Worm (Caenorhabditis elegans) whole organism, mixed stage, embryonic: ENCODE measurements around the gene drap-1.
A peak's percentile ranks its signal among the peaks of the same experiment; 100 is the strongest.

Source experiments
- M03D4.4 ChIP-seq: sonication (generic microtip); optimal IDR thresholded peaks from 2 replicates; lab custom pipeline; 2017; ENCODE audit warnings: mild to moderate bottlenecking, missing genetic modification characterization, missing compliant biosample characterization
- bed-3 ChIP-seq: fragments of 200-800 bp; sonication (Bioruptor generic); optimal IDR thresholded peaks from 3 replicates; lab custom pipeline; 2018; ENCODE audit warnings: mild to moderate bottlenecking, missing genetic modification characterization, moderate library complexity, missing compliant biosample characterization
- blmp-1 ChIP-seq: fragments of 150-350 bp; optimal IDR thresholded peaks from 2 replicates; lab custom pipeline; 2014; ENCODE audit warnings: missing biosample characterization, missing genetic modification characterization
- ceh-39 ChIP-seq: fragments of 150-350 bp; optimal IDR thresholded peaks from 2 replicates; lab custom pipeline; 2014; ENCODE audit warnings: missing biosample characterization, missing genetic modification characterization
- ceh-43 ChIP-seq: fragments of 200-800 bp; sonication (Bioruptor generic); optimal IDR thresholded peaks from 2 replicates; lab custom pipeline; 2018; ENCODE audit warnings: mild to moderate bottlenecking, missing genetic modification characterization, moderate library complexity, missing compliant biosample characterization
- ceh-83 ChIP-seq: fragments of 200-800 bp; sonication (Bioruptor generic); optimal IDR thresholded peaks from 2 replicates; lab custom pipeline; 2018; ENCODE audit warnings: mild to moderate bottlenecking, missing genetic modification characterization, missing compliant biosample characterization
- cnd-1 ChIP-seq: fragments of 200-800 bp; sonication (Bioruptor generic); optimal IDR thresholded peaks from 2 replicates; lab custom pipeline; 2018; ENCODE audit warnings: mild to moderate bottlenecking, missing genetic modification characterization, missing compliant biosample characterization
- drap-1 ChIP-seq: fragments of 200-800 bp; sonication (Bioruptor generic); optimal IDR thresholded peaks from 3 replicates; lab custom pipeline; 2018; ENCODE audit warnings: mild to moderate bottlenecking, missing genetic modification characterization, missing compliant biosample characterization
- elt-3 ChIP-seq: fragments of 150-350 bp; optimal IDR thresholded peaks from 2 replicates; lab custom pipeline; 2014; ENCODE audit warnings: missing biosample characterization, missing genetic modification characterization
- ham-2 ChIP-seq: fragments of 200-800 bp; sonication (Bioruptor generic); optimal IDR thresholded peaks from 2 replicates; lab custom pipeline; 2018; ENCODE audit warnings: mild to moderate bottlenecking, missing genetic modification characterization, missing compliant biosample characterization
- hlh-1 ChIP-seq: fragments of 150-350 bp; optimal IDR thresholded peaks from 2 replicates; lab custom pipeline; 2014; ENCODE audit warnings: missing biosample characterization, missing genetic modification reagents, missing genetic modification characterization
- lin-32 ChIP-seq: fragments of 200-800 bp; sonication (Bioruptor generic); optimal IDR thresholded peaks from 2 replicates; lab custom pipeline; 2018; ENCODE audit warnings: mild to moderate bottlenecking, missing genetic modification characterization, missing compliant biosample characterization
- lsy-2 ChIP-seq: fragments of 150-350 bp; optimal IDR thresholded peaks from 2 replicates; lab custom pipeline; 2014; ENCODE audit warnings: missing biosample characterization, missing genetic modification characterization
- mab-5 ChIP-seq: fragments of 150-350 bp; optimal IDR thresholded peaks from 2 replicates; lab custom pipeline; 2014; ENCODE audit warnings: missing biosample characterization, missing genetic modification characterization
- mep-1 ChIP-seq: fragments of 150-350 bp; optimal IDR thresholded peaks from 2 replicates; lab custom pipeline; 2017; ENCODE audit warnings: missing biosample characterization, missing genetic modification reagents, missing genetic modification characterization, inconsistent platforms
- mls-2 ChIP-seq: sonication (generic microtip); optimal IDR thresholded peaks from 2 replicates; lab custom pipeline; 2016; ENCODE audit warnings: mild to moderate bottlenecking, missing genetic modification characterization, moderate library complexity, missing compliant biosample characterization
- nhr-12 ChIP-seq: fragments of 150-350 bp; optimal IDR thresholded peaks from 2 replicates; lab custom pipeline; 2014; ENCODE audit warnings: missing biosample characterization, missing genetic modification characterization
- nhr-2 ChIP-seq: fragments of 150-350 bp; optimal IDR thresholded peaks from 2 replicates; lab custom pipeline; 2014; ENCODE audit warnings: missing biosample characterization, missing genetic modification characterization
- nhr-237 ChIP-seq: fragments of 150-350 bp; optimal IDR thresholded peaks from 2 replicates; lab custom pipeline; 2014; ENCODE audit warnings: missing biosample characterization, missing genetic modification characterization
- nhr-28 ChIP-seq: fragments of 150-350 bp; optimal IDR thresholded peaks from 2 replicates; lab custom pipeline; 2014; ENCODE audit warnings: missing biosample characterization, missing genetic modification characterization
- nhr-76 ChIP-seq: sonication (generic microtip); optimal IDR thresholded peaks from 2 replicates; lab custom pipeline; 2017; ENCODE audit warnings: missing biosample characterization, missing genetic modification characterization
- pha-4 ChIP-seq: fragments of 150-350 bp; optimal IDR thresholded peaks from 2 replicates; lab custom pipeline; 2018; ENCODE audit warnings: missing biosample characterization, missing genetic modification reagents, missing genetic modification characterization
- sem-2 ChIP-seq: fragments of 200-800 bp; sonication (Bioruptor generic); optimal IDR thresholded peaks from 2 replicates; lab custom pipeline; 2018; ENCODE audit warnings: mild to moderate bottlenecking, missing genetic modification characterization, missing compliant biosample characterization
- snpc-4 ChIP-seq: fragments of 150-350 bp; optimal IDR thresholded peaks from 2 replicates; lab custom pipeline; 2014; ENCODE audit warnings: missing biosample characterization, missing genetic modification characterization
- unc-120 ChIP-seq: sonication (generic microtip); optimal IDR thresholded peaks from 2 replicates; lab custom pipeline; 2017; ENCODE audit warnings: missing genetic modification characterization, missing compliant biosample characterization; ENCODE audit not compliant: poor library complexity, severe bottlenecking
- unc-39 ChIP-seq: fragments of 150-350 bp; optimal IDR thresholded peaks from 2 replicates; lab custom pipeline; 2014; ENCODE audit warnings: missing biosample characterization, missing genetic modification characterization
- unc-62 ChIP-seq: fragments of 150-350 bp; optimal IDR thresholded peaks from 2 replicates; lab custom pipeline; 2014; ENCODE audit warnings: missing biosample characterization, missing genetic modification reagents, missing genetic modification characterization
- zip-8 ChIP-seq: fragments of 150-350 bp; optimal IDR thresholded peaks from 2 replicates; lab custom pipeline; 2014; ENCODE audit warnings: missing biosample characterization, missing genetic modification characterization

drap-1 gene

DNA sequence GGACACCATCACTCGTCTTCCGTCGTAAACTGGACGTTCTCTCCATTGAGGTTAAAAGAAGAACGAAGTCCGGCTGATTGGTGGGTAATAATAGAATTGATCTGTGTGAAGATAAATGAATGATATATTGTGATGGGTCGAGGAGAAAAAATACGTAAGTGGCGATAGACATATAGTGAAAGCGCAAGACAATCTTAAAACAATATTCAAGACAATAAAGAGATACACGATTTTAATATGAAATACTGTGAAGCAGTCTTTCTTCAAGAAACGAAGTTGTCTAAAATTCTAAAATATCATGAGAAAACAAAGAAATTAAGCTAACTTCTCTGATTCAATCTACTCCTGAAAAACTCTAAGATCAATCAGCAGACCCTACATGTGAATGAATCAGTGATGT, 16.4 kb upstream of the drap-1 start, which contains the start of gene F40F9.10:
TSS of gene F40F9.10 (minus strand) at position 101 of the 400 bp plus-strand sequence.
- TF ChIP-seq nhr-2 (tag; lab: Kevin White, UChicago): no peak
- no peak for TF ChIP-seq sem-2 (GFP tag; lab: Kevin White, UChicago)
- TF ChIP-seq unc-120 (tag; lab: Kevin White, UChicago): no peak
- no peak for TF ChIP-seq lin-32 (GFP tag; lab: Kevin White, UChicago)
- TF ChIP-seq drap-1 (GFP tag; lab: Kevin White, UChicago): no peak
- TF ChIP-seq snpc-4 (tag; lab: Kevin White, UChicago): no peak
- no peak for TF ChIP-seq pha-4 (tag; lab: Kevin White, UChicago)
- TF ChIP-seq nhr-237: no peak
- no peak for TF ChIP-seq unc-62 (GFP tag; lab: Kevin White, UChicago)
- no peak for TF ChIP-seq lsy-2

DNA sequence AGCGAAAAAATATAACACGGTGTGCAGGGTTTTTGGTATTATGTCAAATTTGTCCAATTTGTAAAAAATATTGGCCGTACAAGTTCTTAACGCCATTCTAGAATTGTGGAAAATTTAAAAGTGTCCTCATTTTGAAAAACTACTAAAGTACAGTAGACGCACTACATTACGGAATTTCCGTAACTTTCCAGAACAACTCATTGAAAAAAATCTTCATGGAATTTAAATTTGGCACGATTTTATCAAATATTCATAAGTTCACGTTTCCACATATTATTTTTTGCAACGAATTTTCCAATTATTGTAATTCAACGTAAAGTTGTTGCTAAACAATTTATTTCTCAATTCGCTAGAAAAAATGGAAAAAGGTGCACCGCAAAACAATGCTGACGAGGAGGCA, 15.0 kb upstream of the drap-1 start, which contains the start of gene F40F9.3:
TSS of gene F40F9.3 (plus strand) at position 301 of the 400 bp plus-strand sequence.
- no peak for TF ChIP-seq nhr-12
- no peak for TF ChIP-seq lsy-2
- no peak for TF ChIP-seq nhr-237
- no peak for TF ChIP-seq zip-8
- TF ChIP-seq mab-5 (tag; lab: Kevin White, UChicago): no peak
- TF ChIP-seq nhr-2 (tag; lab: Kevin White, UChicago): no peak
- TF ChIP-seq lin-32 (GFP tag; lab: Kevin White, UChicago): no peak
- TF ChIP-seq nhr-28 (tag; lab: Kevin White, UChicago): no peak
- no peak for TF ChIP-seq cnd-1 (tag; lab: Kevin White, UChicago)
- no peak for TF ChIP-seq unc-62 (GFP tag; lab: Kevin White, UChicago)
- no peak for TF ChIP-seq unc-39 (tag; lab: Kevin White, UChicago)
- no peak for TF ChIP-seq bed-3 (GFP tag; lab: Kevin White, UChicago)
- TF ChIP-seq nhr-76 (tag; lab: Kevin White, UChicago): no peak
- no peak for TF ChIP-seq elt-3 (tag; lab: Kevin White, UChicago)
- no peak for TF ChIP-seq hlh-1 (tag; lab: Kevin White, UChicago)
- no peak for TF ChIP-seq ceh-83 (GFP tag; lab: Kevin White, UChicago)

- TF ChIP-seq nhr-237: no peak
Measured at ce11 chrV:9716397-9716796, 13.5 kb upstream of the drap-1 start, which contains the start of gene str-188. Gene str-188 (plus strand): TSS chrV:9716697.

- TF ChIP-seq pha-4 (tag; lab: Kevin White, UChicago): peak; percentile 43
- TF ChIP-seq zip-8: peak; percentile 84
- TF ChIP-seq mab-5 (tag; lab: Kevin White, UChicago): peak; percentile 6
- TF ChIP-seq mep-1 (tag; lab: Kevin White, UChicago): peak; percentile 17
- TF ChIP-seq hlh-1 (tag; lab: Kevin White, UChicago): no peak
- TF ChIP-seq ham-2 (GFP tag; lab: Kevin White, UChicago): peak; percentile 32
- no peak for TF ChIP-seq ceh-83 (GFP tag; lab: Kevin White, UChicago)
- TF ChIP-seq ceh-39 (tag; lab: Kevin White, UChicago): no peak
- peak; percentile 10 for TF ChIP-seq unc-62 (GFP tag; lab: Kevin White, UChicago)
- peak; percentile 64 for TF ChIP-seq nhr-2 (tag; lab: Kevin White, UChicago)
- TF ChIP-seq M03D4.4 (tag; lab: Kevin White, UChicago): peak; percentile 34
- no peak for TF ChIP-seq mls-2 (tag; lab: Kevin White, UChicago)
- TF ChIP-seq, all 35 proteins: peak for 8
Measured at ce11 chrV:9724021-9724671, 5.8 kb upstream of the drap-1 start, which contains the start of gene slcr-46.3. Gene slcr-46.3 (minus strand): TSS chrV:9724106.

DNA sequence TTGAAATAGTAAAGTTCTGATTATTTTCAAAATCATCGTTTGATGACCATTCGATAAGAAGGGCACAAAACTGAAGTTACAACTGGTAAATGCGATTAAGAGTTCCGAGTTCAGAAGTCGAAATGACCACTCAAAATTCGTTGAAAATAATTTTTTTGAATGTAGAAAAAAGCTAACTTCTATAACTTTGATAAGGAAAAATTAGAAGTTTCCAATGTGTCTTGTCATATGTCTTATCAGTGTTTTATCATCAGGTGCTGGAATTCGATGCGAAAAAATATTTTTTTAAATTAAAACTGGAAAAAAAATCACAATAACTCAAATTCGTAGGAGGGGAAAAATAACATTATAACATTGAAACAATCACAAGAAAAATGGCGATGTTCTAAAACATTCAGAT, 4.2 kb upstream of the drap-1 start:
- TF ChIP-seq ceh-43 (no peak), blmp-1 (tag; lab: Kevin White, UChicago) (no peak)
